Fruit fly (Drosophila melanogaster) whole organism, embryonic: Measurements from ENCODE around the gene mdu.

ENCODE experiments used
- Atf-2 ChIP-seq: fragments of 200-800 bp; sonication (Bioruptor generic); optimal IDR thresholded peaks from 2 replicates; lab custom pipeline; 2016; ENCODE audit warnings: missing biosample characterization, missing genetic modification characterization
- Blimp-1 ChIP-seq: fragments of 200-800 bp; sonication (Bioruptor generic); optimal IDR thresholded peaks from 3 replicates; lab custom pipeline; 2018; ENCODE audit warnings: missing biosample characterization, missing genetic modification characterization, mild to moderate bottlenecking, moderate library complexity, missing genetic modification reagents
- BtbVII ChIP-seq: fragments of 200-800 bp; sonication (Bioruptor generic); optimal IDR thresholded peaks from 3 replicates; lab custom pipeline; 2017; ENCODE audit warnings: missing biosample characterization, mild to moderate bottlenecking, missing genetic modification characterization
- CG10366 ChIP-seq: fragments of 200-800 bp; sonication (Bioruptor generic); IDR thresholded peaks from 2 replicates; pipeline ENCODE4 v1.3.6; 2022; ENCODE audit warnings: missing biosample characterization, missing genetic modification characterization
- CG13624 ChIP-seq: fragments of 200-800 bp; sonication (Bioruptor generic); optimal IDR thresholded peaks from 2 replicates; lab custom pipeline; 2016; ENCODE audit warnings: missing biosample characterization, missing genetic modification characterization
- CG14441 ChIP-seq: fragments of 200-800 bp; sonication (Bioruptor generic); IDR thresholded peaks from 2 replicates; pipeline ENCODE4 v1.3.6; 2022; ENCODE audit warnings: missing biosample characterization, missing genetic modification characterization
- CG17912 ChIP-seq: fragments of 200-800 bp; sonication (Bioruptor generic); optimal IDR thresholded peaks from 2 replicates; lab custom pipeline; 2018; ENCODE audit warnings: missing biosample characterization, mild to moderate bottlenecking, missing genetic modification characterization
- CG2116 ChIP-seq: fragments of 200-800 bp; sonication (Bioruptor generic); optimal IDR thresholded peaks from 3 replicates; lab custom pipeline; 2018; ENCODE audit warnings: missing biosample characterization, mild to moderate bottlenecking, missing genetic modification characterization
- CG2129 ChIP-seq: fragments of 200-800 bp; sonication (Bioruptor generic); IDR thresholded peaks from 2 replicates; pipeline ENCODE4 v1.3.6; 2022; ENCODE audit warnings: missing biosample characterization, missing genetic modification characterization; ENCODE audit not compliant: partially characterized antibody
- CG4617 ChIP-seq: fragments of 200-800 bp; sonication (Bioruptor generic); optimal IDR thresholded peaks from 3 replicates; lab custom pipeline; 2016; ENCODE audit warnings: missing biosample characterization, missing genetic modification characterization, borderline replicate concordance
- CG5953 ChIP-seq: fragments of 200-800 bp; sonication (Bioruptor generic); IDR thresholded peaks from 2 replicates; pipeline ENCODE4 v1.3.6; 2022; ENCODE audit warnings: missing biosample characterization, missing genetic modification characterization
- CG6272 ChIP-seq: fragments of 200-800 bp; sonication (Bioruptor generic); IDR thresholded peaks from 2 replicates; pipeline ENCODE4 v1.3.6; 2022; ENCODE audit warnings: missing biosample characterization, missing genetic modification characterization
- CG6654 ChIP-seq: fragments of 200-800 bp; sonication (Bioruptor generic); optimal IDR thresholded peaks from 2 replicates; lab custom pipeline; 2017; ENCODE audit warnings: missing biosample characterization, mild to moderate bottlenecking, missing genetic modification characterization
- CG7271 ChIP-seq: fragments of 200-800 bp; sonication (Bioruptor generic); optimal IDR thresholded peaks from 2 replicates; lab custom pipeline; 2018; ENCODE audit warnings: missing biosample characterization, mild to moderate bottlenecking, missing genetic modification characterization, moderate library complexity
- CG7963 ChIP-seq: fragments of 200-800 bp; sonication (Bioruptor generic); IDR thresholded peaks from 3 replicates; pipeline ENCODE4 v1.3.6; 2022; ENCODE audit warnings: missing biosample characterization, missing genetic modification characterization; ENCODE audit not compliant: partially characterized antibody
- CG8388 ChIP-seq: fragments of 200-800 bp; sonication (Bioruptor generic); optimal IDR thresholded peaks from 2 replicates; lab custom pipeline; 2019; ENCODE audit warnings: missing biosample characterization, mild to moderate bottlenecking, missing genetic modification characterization, moderate library complexity
- CG8478 ChIP-seq: fragments of >200 bp; optimal IDR thresholded peaks from 2 replicates; lab custom pipeline; 2018
- CG8924 ChIP-seq: fragments of 200-800 bp; optimal IDR thresholded peaks from 3 replicates; lab custom pipeline; 2019; ENCODE audit warnings: missing biosample characterization, mild to moderate bottlenecking, missing genetic modification characterization, moderate library complexity
- CG9876 ChIP-seq: fragments of 200-800 bp; sonication (Bioruptor generic); optimal IDR thresholded peaks from 2 replicates; lab custom pipeline; 2016; ENCODE audit warnings: missing biosample characterization, missing genetic modification characterization
- H2.0 ChIP-seq: fragments of 200-800 bp; sonication (Bioruptor generic); IDR thresholded peaks from 2 replicates; pipeline ENCODE4 v1.3.6; 2022; ENCODE audit warnings: missing biosample characterization, missing genetic modification characterization
- HLH54F ChIP-seq: fragments of 200-800 bp; sonication (Bioruptor generic); optimal IDR thresholded peaks from 3 replicates; lab custom pipeline; 2016; ENCODE audit warnings: missing biosample characterization, missing genetic modification characterization
- HmgD ChIP-seq: fragments of 200-800 bp; sonication (Bioruptor generic); optimal IDR thresholded peaks from 3 replicates; lab custom pipeline; 2016; ENCODE audit warnings: missing biosample characterization, missing genetic modification characterization
- Hr3 ChIP-seq: fragments of 200-800 bp; sonication (Bioruptor generic); optimal IDR thresholded peaks from 3 replicates; lab custom pipeline; 2016; ENCODE audit warnings: missing biosample characterization, missing genetic modification characterization
- Lhr ChIP-seq: fragments of 200-800 bp; sonication (Bioruptor generic); optimal IDR thresholded peaks from 3 replicates; lab custom pipeline; 2017; ENCODE audit warnings: mild to moderate bottlenecking, missing biosample characterization, missing genetic modification reagents, missing genetic modification characterization
- Mad ChIP-seq: fragments of 200-800 bp; sonication (Bioruptor generic); optimal IDR thresholded peaks from 2 replicates; lab custom pipeline; 2016; ENCODE audit warnings: missing biosample characterization, missing genetic modification characterization
- Max ChIP-seq: fragments of 200-800 bp; sonication (Bioruptor generic); optimal IDR thresholded peaks from 2 replicates; lab custom pipeline; 2016; ENCODE audit warnings: missing biosample characterization, mild to moderate bottlenecking, missing genetic modification characterization
- NC2β ChIP-seq: fragments of 200-800 bp; sonication (Bioruptor generic); optimal IDR thresholded peaks from 2 replicates; lab custom pipeline; 2016; ENCODE audit warnings: missing biosample characterization, missing genetic modification characterization
- Pdp1 ChIP-seq, 2 experiments: fragments of 200-800 bp; sonication (Bioruptor generic); optimal IDR thresholded peaks; 3 replicates each; lab custom pipeline; 2016; ENCODE audit warnings: missing biosample characterization in 2 of 2, missing genetic modification characterization in 2 of 2, mild to moderate bottlenecking in 1 of 2, moderate library complexity in 1 of 2
- Sox100B ChIP-seq: fragments of 200-800 bp; sonication (Bioruptor generic); optimal IDR thresholded peaks from 3 replicates; lab custom pipeline; 2018; ENCODE audit warnings: missing biosample characterization, mild to moderate bottlenecking, missing genetic modification characterization
- Sox102F ChIP-seq: fragments of 200-800 bp; sonication (Bioruptor generic); optimal IDR thresholded peaks from 2 replicates; lab custom pipeline; 2018; ENCODE audit warnings: missing biosample characterization, mild to moderate bottlenecking, missing genetic modification characterization, moderate library complexity
- Taf1 ChIP-seq: fragments of 200-800 bp; sonication (Bioruptor generic); IDR thresholded peaks from 2 replicates; pipeline ENCODE4 v1.3.6; 2022; ENCODE audit warnings: missing biosample characterization, missing genetic modification characterization
- cato ChIP-seq: fragments of 200-800 bp; sonication (Bioruptor generic); optimal IDR thresholded peaks from 2 replicates; lab custom pipeline; 2016; ENCODE audit warnings: missing biosample characterization, missing genetic modification characterization, borderline replicate concordance
- dmrt99B ChIP-seq: fragments of 200-800 bp; sonication (Bioruptor generic); optimal IDR thresholded peaks from 2 replicates; lab custom pipeline; 2018; ENCODE audit warnings: missing biosample characterization, mild to moderate bottlenecking, missing genetic modification characterization, moderate library complexity
- gem ChIP-seq: fragments of 200-800 bp; sonication (Bioruptor generic); optimal IDR thresholded peaks from 2 replicates; lab custom pipeline; 2019; ENCODE audit warnings: missing biosample characterization, mild to moderate bottlenecking, missing genetic modification characterization, moderate library complexity
- jumu ChIP-seq: fragments of 200-800 bp; sonication (Bioruptor generic); optimal IDR thresholded peaks from 3 replicates; lab custom pipeline; 2016; ENCODE audit warnings: missing biosample characterization, missing genetic modification characterization
- lov ChIP-seq, 2 experiments: fragments of 200-800 bp in 1 of 2; fragments of >200 bp in 1 of 2; sonication (Bioruptor generic) in 1 of 2; IDR thresholded peaks in 1 of 2; optimal IDR thresholded peaks in 1 of 2; 2 replicates in 1 of 2; 3 replicates in 1 of 2; pipeline versions ENCODE4 v1.3.6 to Lab custom; 2017 to 2022; ENCODE audit warnings: missing biosample characterization in 1 of 2, missing genetic modification characterization in 1 of 2
- mirr ChIP-seq: fragments of 200-800 bp; sonication (Bioruptor generic); optimal IDR thresholded peaks from 3 replicates; lab custom pipeline; 2018; ENCODE audit warnings: missing biosample characterization, mild to moderate bottlenecking, missing genetic modification characterization
- sens ChIP-seq: fragments of 200-800 bp; sonication (Bioruptor generic); peaks from one replicate; lab custom pipeline; 2016; ENCODE audit warnings: missing biosample characterization, missing genetic modification characterization
- shn ChIP-seq: fragments of 200-800 bp; sonication (Bioruptor generic); optimal IDR thresholded peaks from 3 replicates; lab custom pipeline; 2016; ENCODE audit warnings: missing biosample characterization, missing genetic modification characterization
- sr ChIP-seq: fragments of 200-800 bp; sonication (Bioruptor generic); IDR thresholded peaks from 3 replicates; pipeline ENCODE4 v1.3.6; 2022; ENCODE audit warnings: missing biosample characterization, missing genetic modification characterization
- stwl ChIP-seq: fragments of 200-800 bp; sonication (Bioruptor generic); optimal IDR thresholded peaks from 3 replicates; lab custom pipeline; 2018; ENCODE audit warnings: missing biosample characterization, mild to moderate bottlenecking, missing genetic modification characterization, moderate library complexity
- tio ChIP-seq: fragments of 200-800 bp; sonication (Bioruptor generic); optimal IDR thresholded peaks from 2 replicates; lab custom pipeline; 2017; ENCODE audit warnings: missing biosample characterization, missing genetic modification characterization, inconsistent platforms
- tll ChIP-seq, 2 experiments: fragments of 200-800 bp in 1 of 2; fragments of >200 bp in 1 of 2; sonication (Bioruptor generic) in 1 of 2; optimal IDR thresholded peaks; 2 replicates each; lab custom pipeline; 2017 to 2019; ENCODE audit warnings: missing biosample characterization in 2 of 2, missing genetic modification characterization in 2 of 2, mild to moderate bottlenecking in 1 of 2, moderate library complexity in 1 of 2
- vnd ChIP-seq: fragments of 200-800 bp; sonication (Bioruptor generic); IDR thresholded peaks from 3 replicates; pipeline ENCODE4 v1.3.6; 2022; ENCODE audit warnings: missing biosample characterization, missing genetic modification characterization; ENCODE audit not compliant: partially characterized antibody

Gene mdu

dm6 chrX:12462936-12463558 lies 33.9 kb upstream of the mdu start, which contains the start of the genes Rab40 and CG42258 (continued):
- TF ChIP-seq sr: no peak
- TF ChIP-seq lov (optimal IDR thresholded peaks at IDR 0.05; lab: Kevin White, UChicago): no peak
- TF ChIP-seq lov (GFP tag; IDR thresholded peaks at IDR 0.05; lab: Robert Waterston, UW): no peak
- peak; percentile 28 for TF ChIP-seq Sox100B
- TF ChIP-seq CG9876: no peak
- TF ChIP-seq tll (GFP tag; optimal IDR thresholded peaks at IDR 0.05; lab: Kevin White, UChicago): no peak
- 0 out of 2 replicates have a peak, but pooled peaks have one; percentile 8 for TF ChIP-seq CG5953 (GFP tag; lab: Robert Waterston, UW)
- TF ChIP-seq CG2129 (GFP tag; lab: Robert Waterston, UW): 0 out of 2 replicates have a peak, but pooled peaks have one; percentile 31
- TF ChIP-seq CG14441 (GFP tag; lab: Robert Waterston, UW): peak; percentile 21; the same call in 1 of the 2 replicates
- peak; percentile 40 for TF ChIP-seq shn
- no peak for TF ChIP-seq mirr
- TF ChIP-seq jumu: peak; percentile 32
- no peak for TF ChIP-seq CG6654 (GFP tag; lab: Kevin White, UChicago)
- peak; percentile 9 for TF ChIP-seq Mad
- 0 out of 3 replicates have a peak, but pooled peaks have one; percentile 18 for TF ChIP-seq CG7963 (GFP tag; lab: Robert Waterston, UW)
- peak; percentile 50 for TF ChIP-seq HLH54F (GFP tag; lab: Kevin White, UChicago)
- peak; percentile 2; the same call in 1 of the 2 replicates for TF ChIP-seq H2.0 (GFP tag; lab: Robert Waterston, UW)
- TF ChIP-seq tio (GFP tag; lab: Kevin White, UChicago): peak; percentile 54
- no peak for TF ChIP-seq CG17912 (GFP tag; lab: Kevin White, UChicago)
- no peak for TF ChIP-seq cato (GFP tag; lab: Kevin White, UChicago)
- no peak for TF ChIP-seq Taf1
- TF ChIP-seq CG8478 (lab: Kevin White, UChicago): no peak
- no peak for TF ChIP-seq Lhr
- TF ChIP-seq CG7271: no peak
- peak; percentile 61 for TF ChIP-seq CG13624
- TF ChIP-seq NC2β (GFP tag; lab: Kevin White, UChicago): no peak
- no peak for TF ChIP-seq CG6272 (GFP tag; lab: Robert Waterston, UW)
- TF ChIP-seq Pdp1 (GFP tag; optimal IDR thresholded peaks at IDR 0.05; lab: Kevin White, UChicago): peak; percentile 49 to 51
- TF ChIP-seq CG8924 (tag; lab: Kevin White, UChicago): peak; percentile 28
- peak; percentile 5 for TF ChIP-seq BtbVII (GFP tag; lab: Kevin White, UChicago)
- TF ChIP-seq Atf-2 (GFP tag; lab: Kevin White, UChicago): peak; percentile 26
- peak; percentile 91 for TF ChIP-seq sens (GFP tag; lab: Kevin White, UChicago)
- peak; percentile 43 for TF ChIP-seq Sox102F (GFP tag; lab: Kevin White, UChicago)
- peak; percentile 16 for TF ChIP-seq Max (GFP tag; lab: Kevin White, UChicago)
- peak; percentile 24 for TF ChIP-seq dmrt99B (tag; lab: Kevin White, UChicago)
- peak; percentile 0 for TF ChIP-seq Blimp-1 (GFP tag; lab: Kevin White, UChicago)
- TF ChIP-seq HmgD (GFP tag; lab: Kevin White, UChicago): no peak
- peak; percentile 60 for TF ChIP-seq gem
- TF ChIP-seq CG10366 (GFP tag; lab: Robert Waterston, UW): peak; percentile 24; the same call in 1 of the 2 replicates
- TF ChIP-seq vnd (GFP tag; lab: Robert Waterston, UW): peak; percentile 53; the same call in 1 of the 3 replicates
- TF ChIP-seq CG4617 (GFP tag; lab: Kevin White, UChicago): peak; percentile 62
- peak; percentile 57 for TF ChIP-seq Hr3 (GFP tag; lab: Kevin White, UChicago)
- TF ChIP-seq stwl (tag; lab: Kevin White, UChicago): peak; percentile 63
- TF ChIP-seq CG2116 (GFP tag; lab: Kevin White, UChicago): peak; percentile 86
- TF ChIP-seq CG8388: peak; percentile 3
